Fruit fly (Drosophila melanogaster) whole organism, pupa: ENCODE results near the gene CG32708.

Experiments
- CG10348 ChIP-seq: fragments of 200-800 bp; sonication (Bioruptor generic); IDR thresholded peaks from 2 replicates; pipeline ENCODE4 v1.3.6; 2022; ENCODE audit warnings: missing biosample characterization, missing genetic modification characterization
- CG13204 ChIP-seq: fragments of 200-800 bp; sonication (Bioruptor generic); optimal IDR thresholded peaks from 2 replicates; lab custom pipeline; 2018; ENCODE audit warnings: missing biosample characterization, mild to moderate bottlenecking, missing genetic modification characterization, moderate library complexity
- CG14655 ChIP-seq: fragments of 200-800 bp; sonication (Bioruptor generic); optimal IDR thresholded peaks from 3 replicates; lab custom pipeline; 2017; ENCODE audit warnings: mild to moderate bottlenecking, missing biosample characterization, missing genetic modification reagents, missing genetic modification characterization
- CG8159 ChIP-seq: fragments of 200-800 bp; sonication (Bioruptor generic); optimal IDR thresholded peaks from 3 replicates; lab custom pipeline; 2018; ENCODE audit warnings: missing biosample characterization, mild to moderate bottlenecking, missing genetic modification characterization, moderate library complexity
- CG9948 ChIP-seq: fragments of 200-800 bp; sonication (Bioruptor generic); optimal IDR thresholded peaks from 2 replicates; lab custom pipeline; 2018; ENCODE audit warnings: missing biosample characterization, mild to moderate bottlenecking, missing genetic modification characterization, moderate library complexity
- EcR ChIP-seq: fragments of 200-800 bp; sonication (Bioruptor generic); optimal IDR thresholded peaks from 3 replicates; lab custom pipeline; 2019; ENCODE audit warnings: missing biosample characterization, missing genetic modification characterization, mild to moderate bottlenecking, moderate library complexity, missing genetic modification reagents
- Pif1A ChIP-seq: fragments of 200-800 bp; sonication (Bioruptor generic); optimal IDR thresholded peaks from 3 replicates; lab custom pipeline; 2016; ENCODE audit warnings: missing biosample characterization, missing genetic modification characterization
- Pif1B ChIP-seq: fragments of 200-800 bp; sonication (Bioruptor generic); optimal IDR thresholded peaks from 3 replicates; lab custom pipeline; 2016; ENCODE audit warnings: missing biosample characterization, missing genetic modification characterization
- Snoo ChIP-seq: fragments of 200-800 bp; sonication (Bioruptor generic); optimal IDR thresholded peaks from 3 replicates; lab custom pipeline; 2017; ENCODE audit warnings: missing biosample characterization, mild to moderate bottlenecking, missing genetic modification characterization, inconsistent platforms
- gl ChIP-seq: fragments of 200-800 bp; sonication (Bioruptor generic); optimal IDR thresholded peaks from 2 replicates; lab custom pipeline; 2018; ENCODE audit warnings: missing biosample characterization, mild to moderate bottlenecking, missing genetic modification characterization
- rn ChIP-seq: fragments of 200-800 bp; sonication (Bioruptor generic); IDR thresholded peaks from 2 replicates; pipeline ENCODE4 v1.3.6; 2022; ENCODE audit warnings: missing biosample characterization, missing genetic modification characterization

- TF ChIP-seq Pif1A (GFP tag; lab: Kevin White, UChicago) = no peak
- TF ChIP-seq gl (tag; lab: Kevin White, UChicago) = no peak
- TF ChIP-seq Snoo (tag; lab: Kevin White, UChicago) = no peak
- no peak for TF ChIP-seq rn (GFP tag; lab: Robert Waterston, UW)
- TF ChIP-seq CG8159 = no peak
- no peak for TF ChIP-seq CG9948
- no peak for TF ChIP-seq EcR (GFP tag; lab: Kevin White, UChicago)
- TF ChIP-seq CG13204 (GFP tag; lab: Kevin White, UChicago) = no peak
- TF ChIP-seq CG10348 (GFP tag; lab: Robert Waterston, UW) = no peak
- TF ChIP-seq CG14655 (GFP tag; lab: Kevin White, UChicago) = no peak
- TF ChIP-seq Pif1B (GFP tag; lab: Kevin White, UChicago) = no peak
Measured at dm6 chrX:9043711-9044505, 41.8 kb upstream of the CG32708 start.
